Fruit fly (Drosophila melanogaster): ENCODE results near the gene CHMP2B.

CHMP2B gene

DNA sequence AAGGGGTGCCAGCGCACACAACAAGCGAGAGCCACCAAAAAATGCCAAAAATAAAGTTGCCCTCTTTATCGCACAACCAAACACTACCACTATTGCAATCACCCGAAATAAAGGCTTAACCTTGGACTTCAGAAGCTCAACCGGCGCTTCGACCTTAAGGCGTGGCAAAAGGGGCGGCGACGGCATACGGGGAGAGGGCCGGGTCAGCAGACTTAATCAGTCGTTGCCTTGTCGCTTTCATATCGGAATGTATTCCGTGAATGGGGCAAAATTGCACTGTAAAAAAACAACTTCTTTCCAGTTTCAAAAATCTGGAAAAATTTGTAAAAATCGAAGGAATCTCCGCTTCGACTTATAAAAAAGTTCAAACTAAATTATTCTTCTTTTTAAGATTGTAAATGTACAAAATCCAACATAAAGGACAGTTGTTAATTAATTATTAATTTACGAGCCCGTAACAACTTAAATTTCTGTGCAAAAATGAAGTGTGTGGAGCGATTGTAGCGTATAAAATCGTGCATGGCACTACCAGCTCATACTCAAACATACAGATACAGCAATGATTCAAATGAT lies 43.7 kb downstream of the CHMP2B start (continued):
- no peak for TF ChIP-seq tx (GFP tag; optimal IDR thresholded peaks at IDR 0.05)
- no peak for TF ChIP-seq Hand (GFP tag; optimal IDR thresholded peaks at IDR 0.05)
- TF ChIP-seq chn (GFP tag; optimal IDR thresholded peaks at IDR 0.05), result no peak
- no peak for TF ChIP-seq Xrp1 (GFP tag; IDR thresholded peaks at IDR 0.05)
- TF ChIP-seq CG31441 (GFP tag; IDR thresholded peaks at IDR 0.05), result no peak
- no peak for TF ChIP-seq Spps (tag; optimal IDR thresholded peaks at IDR 0.05)

DNA sequence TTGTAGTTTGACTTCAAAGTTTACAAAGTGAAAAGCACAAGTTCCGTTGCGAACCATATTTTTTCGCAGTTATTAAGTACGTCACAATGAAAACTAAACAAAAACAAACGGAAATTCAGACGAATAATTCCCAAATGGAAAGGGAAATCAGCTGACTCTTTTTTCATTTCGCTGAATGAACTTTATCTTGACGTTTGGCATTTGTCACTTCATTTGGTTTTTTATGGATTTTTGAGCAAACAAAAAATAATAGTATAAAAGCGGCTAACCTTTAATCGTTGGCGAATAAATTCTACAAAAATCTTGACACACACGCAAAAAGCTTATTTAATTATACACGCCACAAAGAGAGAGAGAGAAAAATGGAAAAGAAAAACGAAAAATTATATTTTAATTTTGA lies 44.2 kb downstream of the CHMP2B start:
- TF ChIP-seq CG17186 (GFP tag; optimal IDR thresholded peaks at IDR 0.05) (no peak), eve (GFP tag; optimal IDR thresholded peaks at IDR 0.05) (peak in 1 of 2 experiments; percentile 19), chinmo (GFP tag; IDR thresholded peaks at IDR 0.05; ENCODE audit: partially characterized antibody) (0 out of 4 replicates have a peak, but pooled peaks have one; percentile 2)

DNA sequence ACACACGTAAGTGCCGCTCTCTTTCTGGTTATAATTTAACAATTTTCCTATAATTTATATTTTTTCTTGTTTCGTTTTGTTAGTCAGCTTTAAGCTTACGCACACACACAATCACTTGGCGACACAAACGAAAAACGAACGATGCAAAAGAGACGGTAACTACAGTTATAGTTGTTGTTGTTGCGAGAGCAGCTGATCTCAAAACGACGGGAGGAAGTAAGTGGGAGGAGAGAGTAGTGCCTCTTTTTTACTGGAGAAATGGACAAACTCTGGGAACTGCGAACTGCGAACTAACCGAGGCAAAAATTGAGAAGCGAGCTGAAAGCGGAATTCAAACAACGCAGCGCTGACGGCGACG lies 45.1 kb downstream of the CHMP2B start:
- no peak for TF ChIP-seq ken (GFP tag; IDR thresholded peaks at IDR 0.05)
- peak; percentile 75 for TF ChIP-seq CG4360 (GFP tag; IDR thresholded peaks at IDR 0.05)
- no peak for TF ChIP-seq CG1792 (GFP tag; optimal IDR thresholded peaks at IDR 0.05)
- no peak for TF ChIP-seq dysf (GFP tag; IDR thresholded peaks at IDR 0.05)
- no peak for TF ChIP-seq h (optimal IDR thresholded peaks at IDR 0.05)
- no peak for TF ChIP-seq Spps (tag; optimal IDR thresholded peaks at IDR 0.05)
- peak; percentile 80 for TF ChIP-seq CG12769 (tag; optimal IDR thresholded peaks at IDR 0.05)
- peak; percentile 41 for TF ChIP-seq Deaf1 (tag; optimal IDR thresholded peaks at IDR 0.05)
- no peak for TF ChIP-seq mam (GFP tag; optimal IDR thresholded peaks at IDR 0.05)
- 0 out of 2 replicates have a peak, but pooled peaks have one; percentile 6 for TF ChIP-seq E2f1 (GFP tag; IDR thresholded peaks at IDR 0.05)
- TF ChIP-seq CG15011 (GFP tag; optimal IDR thresholded peaks at IDR 0.05), result no peak
- no peak for TF ChIP-seq dmrt99B (tag; optimal IDR thresholded peaks at IDR 0.05)
- no peak for TF ChIP-seq chif (GFP tag; optimal IDR thresholded peaks at IDR 0.05)
- no peak for TF ChIP-seq Taf1 (GFP tag; IDR thresholded peaks at IDR 0.05)
- TF ChIP-seq Aef1 (GFP tag; IDR thresholded peaks at IDR 0.05), result no peak
- no peak for TF ChIP-seq CG8290 (GFP tag; optimal IDR thresholded peaks at IDR 0.05)
- TF ChIP-seq CG8290 (tag; optimal IDR thresholded peaks at IDR 0.05), result peak in 1 of 2 experiments; percentile 25
- no peak for TF ChIP-seq slbo (GFP tag; IDR thresholded peaks at IDR 0.05)
- TF ChIP-seq ranshi (GFP tag; IDR thresholded peaks at IDR 0.05), result no peak
- peak; percentile 69 for TF ChIP-seq Med (GFP tag)
- TF ChIP-seq cg (GFP tag; optimal IDR thresholded peaks at IDR 0.05), result peak; percentile 46
- no peak for TF ChIP-seq MESR4 (GFP tag; optimal IDR thresholded peaks at IDR 0.05)
- no peak for TF ChIP-seq chn (GFP tag; optimal IDR thresholded peaks at IDR 0.05)
- peak in 1 of 3 experiments; percentile 8 for TF ChIP-seq Stat92E (GFP tag; optimal IDR thresholded peaks at IDR 0.05)
- TF ChIP-seq CG17186 (GFP tag; optimal IDR thresholded peaks at IDR 0.05), result no peak
- peak; percentile 12 for TF ChIP-seq abd-A (tag; optimal IDR thresholded peaks at IDR 0.05)
- TF ChIP-seq bab2 (GFP tag; optimal IDR thresholded peaks at IDR 0.05), result no peak
- TF ChIP-seq crp (GFP tag; optimal IDR thresholded peaks at IDR 0.05), result peak in 1 of 2 experiments; percentile 49
- TF ChIP-seq chinmo (GFP tag; IDR thresholded peaks at IDR 0.05; ENCODE audit: partially characterized antibody), result peak; percentile 77; the same call in 2 of the 4 replicates
- TF ChIP-seq sens (GFP tag), result peak; percentile 76
- no peak for TF ChIP-seq BEAF-32 (GFP tag; optimal IDR thresholded peaks at IDR 0.05)
- TF ChIP-seq CG7786 (GFP tag; optimal IDR thresholded peaks at IDR 0.05), result no peak
- TF ChIP-seq lbe (GFP tag; optimal IDR thresholded peaks at IDR 0.05), result peak; percentile 9
- peak; percentile 77 for TF ChIP-seq Jarid2 (GFP tag; optimal IDR thresholded peaks at IDR 0.05)
- no peak for TF ChIP-seq H15 (GFP tag; IDR thresholded peaks at IDR 0.05)
- TF ChIP-seq CG13775 (GFP tag; optimal IDR thresholded peaks at IDR 0.05), result no peak
- TF ChIP-seq CG31365 (tag; optimal IDR thresholded peaks at IDR 0.05), result peak; percentile 4
- peak; percentile 55 for TF ChIP-seq psq (GFP tag; optimal IDR thresholded peaks at IDR 0.05)

Data from whole organism, embryonic.